Worm (Caenorhabditis elegans) whole organism, L2 larva: ENCODE results near the gene dnj-5.

Experiments
- crh-2 ChIP-seq: sonication (generic microtip); optimal IDR thresholded peaks from 2 replicates; lab custom pipeline; 2017; ENCODE audit warnings: missing biosample characterization, missing genetic modification characterization
- nhr-237 ChIP-seq: fragments of 150-350 bp; optimal IDR thresholded peaks from 2 replicates; lab custom pipeline; 2014; ENCODE audit warnings: missing biosample characterization, missing genetic modification characterization
- unc-55 ChIP-seq: fragments of 150-350 bp; sonication (generic microtip); optimal IDR thresholded peaks from 3 replicates; lab custom pipeline; 2014; ENCODE audit warnings: missing biosample characterization, missing genetic modification reagents, missing genetic modification characterization

ce11 chrII:6834582-6835058, 23.5 kb downstream of the dnj-5 start, which contains the start of gene egl-27:
- no peak for TF ChIP-seq unc-55 (GFP tag; lab: Kevin White, UChicago)
- no peak for TF ChIP-seq crh-2 (tag; lab: Kevin White, UChicago)
- no peak for TF ChIP-seq nhr-237 (tag; lab: Kevin White, UChicago)
